Worm (Caenorhabditis elegans): ENCODE measurements around the gene srbc-25.

srbc-25 gene

ce11 chrV:17173738-17174137 lies at the start of gene srbc-25:
srbc-25 (plus strand) TSS chrV:17174038.
- TF ChIP-seq ceh-13 (GFP tag; optimal IDR thresholded peaks at IDR 0.05) = no peak
- TF ChIP-seq hmbx-1 (tag; optimal IDR thresholded peaks at IDR 0.05) = no peak
- no peak for TF ChIP-seq ama-1 (optimal IDR thresholded peaks at IDR 0.05)
- no peak for TF ChIP-seq ceh-36 (tag; optimal IDR thresholded peaks at IDR 0.05)
- no peak for TF ChIP-seq pes-1 (GFP tag; IDR thresholded peaks at IDR 0.05)
- no peak for TF ChIP-seq scrt-1 (GFP tag; IDR thresholded peaks at IDR 0.05)
- no peak for TF ChIP-seq tbx-37 (GFP tag; conservative IDR thresholded peaks at IDR 0.05)
- TF ChIP-seq tra-4 (tag; optimal IDR thresholded peaks at IDR 0.05) = no peak
- no peak for TF ChIP-seq ets-7 (tag; optimal IDR thresholded peaks at IDR 0.05)
- no peak for TF ChIP-seq flt-1 (GFP tag; IDR thresholded peaks at IDR 0.05)
- no peak for TF ChIP-seq hnd-1 (tag; optimal IDR thresholded peaks at IDR 0.05)
- TF ChIP-seq sea-1 (GFP tag; conservative IDR thresholded peaks at IDR 0.05) = no peak
- TF ChIP-seq hmg-4 (GFP tag; optimal IDR thresholded peaks at IDR 0.05) = no peak
- TF ChIP-seq tbx-11 (GFP tag; IDR thresholded peaks at IDR 0.05) = no peak
- TF ChIP-seq F13C5.2 (tag; optimal IDR thresholded peaks at IDR 0.05) = no peak
- no peak for TF ChIP-seq aly-1 (tag; optimal IDR thresholded peaks at IDR 0.05)
- TF ChIP-seq B0310.2 (tag; optimal IDR thresholded peaks at IDR 0.05) = no peak

- TF ChIP-seq hmbx-1 (tag; optimal IDR thresholded peaks at IDR 0.05) = no peak
- no peak for TF ChIP-seq scrt-1 (GFP tag; IDR thresholded peaks at IDR 0.05)
- no peak for TF ChIP-seq aly-1 (tag; optimal IDR thresholded peaks at IDR 0.05)
- no peak for TF ChIP-seq pes-1 (GFP tag; IDR thresholded peaks at IDR 0.05)
- TF ChIP-seq ets-7 (tag; optimal IDR thresholded peaks at IDR 0.05) = no peak
- no peak for TF ChIP-seq sea-1 (GFP tag; conservative IDR thresholded peaks at IDR 0.05)
- TF ChIP-seq hmg-4 (GFP tag; optimal IDR thresholded peaks at IDR 0.05) = no peak
- no peak for TF ChIP-seq F13C5.2 (tag; optimal IDR thresholded peaks at IDR 0.05)
Measured at ce11 chrV:17151292-17151691, 22.5 kb upstream of the srbc-25 start.

- no peak for TF ChIP-seq aly-1 (tag; optimal IDR thresholded peaks at IDR 0.05)
- no peak for TF ChIP-seq tbx-37 (GFP tag; conservative IDR thresholded peaks at IDR 0.05)
Measured at ce11 chrV:17154944-17155343, 18.9 kb upstream of the srbc-25 start.

ce11 chrV:17155384-17155858 lies 18.4 kb upstream of the srbc-25 start, which contains the start of gene F40D4.17:
F40D4.17 (minus strand) TSS chrV:17155434.
- no peak for TF ChIP-seq aly-1 (tag; optimal IDR thresholded peaks at IDR 0.05)
- no peak for TF ChIP-seq hnd-1 (tag; optimal IDR thresholded peaks at IDR 0.05)
- no peak for TF ChIP-seq tbx-37 (GFP tag; conservative IDR thresholded peaks at IDR 0.05)
- TF ChIP-seq ceh-36 (tag; optimal IDR thresholded peaks at IDR 0.05) = no peak

- TF ChIP-seq B0310.2 (tag; optimal IDR thresholded peaks at IDR 0.05) (no peak), ama-1 (optimal IDR thresholded peaks at IDR 0.05) (no peak), aly-1 (tag; optimal IDR thresholded peaks at IDR 0.05) (no peak), tbx-11 (GFP tag; IDR thresholded peaks at IDR 0.05) (no peak), flt-1 (GFP tag; IDR thresholded peaks at IDR 0.05) (no peak)
Measured at ce11 chrV:17157154-17157553, 16.7 kb upstream of the srbc-25 start, which contains the start of gene F40D4.13. F40D4.13 (minus strand) TSS chrV:17157254.

ce11 chrV:17159430-17159924 lies 14.4 kb upstream of the srbc-25 start, which contains the start of gene F40D4.12:
F40D4.12 (plus strand) TSS chrV:17159874.
- TF ChIP-seq ama-1 (optimal IDR thresholded peaks at IDR 0.05) (no peak), F13C5.2 (tag; optimal IDR thresholded peaks at IDR 0.05) (no peak), tra-4 (tag; optimal IDR thresholded peaks at IDR 0.05) (no peak), scrt-1 (GFP tag; IDR thresholded peaks at IDR 0.05) (no peak), hmg-4 (GFP tag; optimal IDR thresholded peaks at IDR 0.05) (no peak), B0310.2 (tag; optimal IDR thresholded peaks at IDR 0.05) (no peak)

- TF ChIP-seq scrt-1 (GFP tag; IDR thresholded peaks at IDR 0.05) (no peak), tbx-37 (GFP tag; conservative IDR thresholded peaks at IDR 0.05) (no peak)
Measured at ce11 chrV:17165409-17165808, 8.4 kb upstream of the srbc-25 start, which contains the start of gene srh-102. srh-102 (minus strand) TSS chrV:17165509.

- no peak for TF ChIP-seq ama-1 (optimal IDR thresholded peaks at IDR 0.05)
- no peak for TF ChIP-seq ceh-36 (tag; optimal IDR thresholded peaks at IDR 0.05)
- no peak for TF ChIP-seq flt-1 (GFP tag; IDR thresholded peaks at IDR 0.05)
- no peak for TF ChIP-seq B0310.2 (tag; optimal IDR thresholded peaks at IDR 0.05)
- no peak for TF ChIP-seq tbx-11 (GFP tag; IDR thresholded peaks at IDR 0.05)
- no peak for TF ChIP-seq ets-7 (tag; optimal IDR thresholded peaks at IDR 0.05)
- TF ChIP-seq pes-1 (GFP tag; IDR thresholded peaks at IDR 0.05) = no peak
- TF ChIP-seq F13C5.2 (tag; optimal IDR thresholded peaks at IDR 0.05) = no peak
- TF ChIP-seq sea-1 (GFP tag; conservative IDR thresholded peaks at IDR 0.05) = no peak
- no peak for TF ChIP-seq scrt-1 (GFP tag; IDR thresholded peaks at IDR 0.05)
- no peak for TF ChIP-seq tra-4 (tag; optimal IDR thresholded peaks at IDR 0.05)
- TF ChIP-seq aly-1 (tag; optimal IDR thresholded peaks at IDR 0.05) = no peak
- no peak for TF ChIP-seq ceh-13 (GFP tag; optimal IDR thresholded peaks at IDR 0.05)
Measured at ce11 chrV:17167457-17167856, 6.4 kb upstream of the srbc-25 start, which contains the start of gene srz-66. srz-66 (minus strand) TSS chrV:17167557.

- TF ChIP-seq ceh-36 (tag; optimal IDR thresholded peaks at IDR 0.05) (no peak), tbx-11 (GFP tag; IDR thresholded peaks at IDR 0.05) (no peak), ets-7 (tag; optimal IDR thresholded peaks at IDR 0.05) (no peak), sea-1 (GFP tag; conservative IDR thresholded peaks at IDR 0.05) (no peak), ama-1 (optimal IDR thresholded peaks at IDR 0.05) (no peak), tra-4 (tag; optimal IDR thresholded peaks at IDR 0.05) (no peak), hnd-1 (tag; optimal IDR thresholded peaks at IDR 0.05) (no peak), pes-1 (GFP tag; IDR thresholded peaks at IDR 0.05) (no peak), flt-1 (GFP tag; IDR thresholded peaks at IDR 0.05) (no peak), aly-1 (tag; optimal IDR thresholded peaks at IDR 0.05) (no peak), hmbx-1 (tag; optimal IDR thresholded peaks at IDR 0.05) (no peak), scrt-1 (GFP tag; IDR thresholded peaks at IDR 0.05) (no peak), hmg-4 (GFP tag; optimal IDR thresholded peaks at IDR 0.05) (no peak), tbx-37 (GFP tag; conservative IDR thresholded peaks at IDR 0.05) (no peak), ceh-13 (GFP tag; optimal IDR thresholded peaks at IDR 0.05) (no peak), B0310.2 (tag; optimal IDR thresholded peaks at IDR 0.05) (no peak), F13C5.2 (tag; optimal IDR thresholded peaks at IDR 0.05) (no peak)
Measured at ce11 chrV:17170822-17171221, 3.0 kb upstream of the srbc-25 start, which contains the start of gene srw-51. srw-51 (minus strand) TSS chrV:17170922.
